Worm (Caenorhabditis elegans) whole organism, L4 larva: ENCODE results near the gene xbx-5.
A peak's percentile ranks its signal among the peaks of the same experiment; 100 is the strongest.

Experiments
- F37D6.2 ChIP-seq: sonication (generic microtip); optimal IDR thresholded peaks from 2 replicates; lab custom pipeline; 2016; ENCODE audit warnings: mild to moderate bottlenecking, missing genetic modification characterization, missing compliant biosample characterization
- Y5F2A.4 ChIP-seq: fragments of 200-800 bp; sonication (Bioruptor generic); optimal IDR thresholded peaks from 2 replicates; lab custom pipeline; 2018; ENCODE audit warnings: mild to moderate bottlenecking, missing genetic modification characterization, missing compliant biosample characterization
- Y75B8A.6 ChIP-seq: fragments of 200-800 bp; sonication (Bioruptor generic); IDR thresholded peaks from 2 replicates; pipeline ENCODE4 v1.3.6; 2022; ENCODE audit warnings: missing genetic modification reagents, missing genetic modification characterization, missing compliant biosample characterization
- ZK337.2 ChIP-seq: fragments of 200-800 bp; sonication (Bioruptor generic); IDR thresholded peaks from 2 replicates; pipeline ENCODE4 v1.3.6; 2022; ENCODE audit warnings: missing genetic modification reagents, missing genetic modification characterization, missing compliant biosample characterization
- ZK546.5 ChIP-seq, 2 experiments: sonication (generic microtip); optimal IDR thresholded peaks; 2 replicates each; lab custom pipeline; 2017; ENCODE audit warnings: missing biosample characterization in 2 of 2, missing genetic modification characterization in 2 of 2
- aly-2 ChIP-seq: sonication (generic microtip); optimal IDR thresholded peaks from 2 replicates; lab custom pipeline; 2018; ENCODE audit warnings: missing biosample characterization, missing genetic modification characterization
- ama-1 ChIP-seq: fragments of 150-350 bp; optimal IDR thresholded peaks from 2 replicates; lab custom pipeline; 2014; ENCODE audit warnings: inconsistent platforms, mixed read lengths
- attf-4 ChIP-seq: sonication (generic microtip); optimal IDR thresholded peaks from 3 replicates; lab custom pipeline; 2017; ENCODE audit warnings: missing biosample characterization, missing genetic modification characterization
- ceh-20 ChIP-seq: fragments of 200-800 bp; sonication (Bioruptor generic); IDR thresholded peaks from 2 replicates; pipeline ENCODE4 v1.3.6; 2022; ENCODE audit warnings: missing genetic modification reagents, missing genetic modification characterization, missing compliant biosample characterization
- ceh-28 ChIP-seq: fragments of 150-350 bp; optimal IDR thresholded peaks from 2 replicates; lab custom pipeline; 2014; ENCODE audit warnings: missing biosample characterization, missing genetic modification reagents, missing genetic modification characterization
- ceh-44 ChIP-seq: fragments of 200-800 bp; sonication (Bioruptor generic); IDR thresholded peaks from 2 replicates; pipeline ENCODE4 v1.3.6; 2022; ENCODE audit warnings: missing genetic modification reagents, missing genetic modification characterization, missing compliant biosample characterization
- daf-12 ChIP-seq: fragments of 150-350 bp; optimal IDR thresholded peaks from 2 replicates; lab custom pipeline; 2014; ENCODE audit warnings: missing biosample characterization, missing genetic modification reagents, missing genetic modification characterization
- dmd-9 ChIP-seq: fragments of 200-800 bp; sonication (Bioruptor generic); IDR thresholded peaks from 2 replicates; pipeline ENCODE4 v1.3.6; 2022; ENCODE audit warnings: missing genetic modification reagents, missing genetic modification characterization, missing compliant biosample characterization
- dpl-1 ChIP-seq: fragments of 150-350 bp; optimal IDR thresholded peaks from 2 replicates; lab custom pipeline; 2014; ENCODE audit warnings: missing biosample characterization, missing genetic modification reagents, missing genetic modification characterization
- dve-1 ChIP-seq: sonication (generic microtip); optimal IDR thresholded peaks from 2 replicates; lab custom pipeline; 2017; ENCODE audit warnings: antibody characterized with exemption, mild to moderate bottlenecking, missing genetic modification characterization, missing compliant biosample characterization; ENCODE audit not compliant: insufficient read depth
- egl-27 ChIP-seq: sonication (generic microtip); optimal IDR thresholded peaks from 3 replicates; lab custom pipeline; 2017; ENCODE audit warnings: missing biosample characterization, missing genetic modification reagents, missing genetic modification characterization
- fos-1 ChIP-seq: fragments of 150-350 bp; optimal IDR thresholded peaks from 2 replicates; lab custom pipeline; 2014; ENCODE audit warnings: missing biosample characterization, missing genetic modification characterization
- gei-8 ChIP-seq: fragments of 200-800 bp; sonication (Bioruptor generic); optimal IDR thresholded peaks from 2 replicates; lab custom pipeline; 2018; ENCODE audit warnings: mild to moderate bottlenecking, missing genetic modification characterization, missing compliant biosample characterization
- hif-1 ChIP-seq, 2 experiments: sonication (generic microtip); optimal IDR thresholded peaks; 2 replicates each; lab custom pipeline; 2016 to 2017; ENCODE audit warnings: missing compliant biosample characterization in 2 of 2, missing genetic modification characterization in 2 of 2, missing genetic modification reagents in 2 of 2, missing genotype in 2 of 2, mild to moderate bottlenecking in 1 of 2
- hlh-11 ChIP-seq: fragments of 200-800 bp; sonication (Bioruptor generic); optimal IDR thresholded peaks from 2 replicates; lab custom pipeline; 2018; ENCODE audit warnings: mild to moderate bottlenecking, missing genetic modification characterization, missing compliant biosample characterization
- jun-1 ChIP-seq: fragments of 150-350 bp; optimal IDR thresholded peaks from 2 replicates; lab custom pipeline; 2014; ENCODE audit warnings: missing biosample characterization, missing genetic modification reagents, missing genetic modification characterization
- lim-7 ChIP-seq: fragments of 200-800 bp; sonication (Bioruptor generic); IDR thresholded peaks from 2 replicates; pipeline ENCODE4 v1.3.6; 2022; ENCODE audit warnings: missing genetic modification characterization, missing compliant biosample characterization
- lin-1 ChIP-seq: fragments of 200-800 bp; sonication (Bioruptor generic); IDR thresholded peaks from 2 replicates; pipeline ENCODE4 v1.3.6; 2022; ENCODE audit warnings: missing genetic modification reagents, missing genetic modification characterization, missing compliant biosample characterization
- lin-38 ChIP-seq: fragments of 200-800 bp; sonication (Bioruptor generic); IDR thresholded peaks from 2 replicates; pipeline ENCODE4 v1.3.6; 2022; ENCODE audit warnings: missing genetic modification reagents, missing genetic modification characterization, missing compliant biosample characterization
- lin-39 ChIP-seq: fragments of 150-350 bp; optimal IDR thresholded peaks from 2 replicates; lab custom pipeline; 2014; ENCODE audit warnings: missing biosample characterization, missing genetic modification reagents, missing genetic modification characterization
- lir-3 ChIP-seq: sonication (generic microtip); optimal IDR thresholded peaks from 2 replicates; lab custom pipeline; 2016; ENCODE audit warnings: mild to moderate bottlenecking, missing genetic modification characterization, missing compliant biosample characterization
- madf-5 ChIP-seq, 2 experiments: fragments of 200-800 bp; sonication (Bioruptor generic); IDR thresholded peaks; 2 replicates each; pipeline ENCODE4 v1.3.6; 2022; ENCODE audit warnings: missing compliant biosample characterization in 2 of 2, missing genetic modification characterization in 2 of 2
- mdl-1 ChIP-seq, 2 experiments: fragments of 150-350 bp in 1 of 2; sonication (generic microtip) in 1 of 2; optimal IDR thresholded peaks; 2 replicates each; lab custom pipeline; 2014 to 2017; ENCODE audit warnings: missing biosample characterization in 2 of 2, missing genetic modification characterization in 2 of 2
- mep-1 ChIP-seq: fragments of 150-350 bp; sonication (generic microtip); optimal IDR thresholded peaks from 3 replicates; lab custom pipeline; 2014; ENCODE audit warnings: missing biosample characterization, missing genetic modification characterization
- nhr-237 ChIP-seq: sonication (generic microtip); optimal IDR thresholded peaks from 2 replicates; lab custom pipeline; 2017; ENCODE audit warnings: missing biosample characterization, missing genetic modification characterization
- nhr-41 ChIP-seq: fragments of 200-800 bp; sonication (Bioruptor generic); IDR thresholded peaks from 2 replicates; pipeline ENCODE4 v1.3.6; 2022; ENCODE audit warnings: missing genetic modification reagents, missing genetic modification characterization, missing compliant biosample characterization
- nhr-48 ChIP-seq: sonication (generic microtip); optimal IDR thresholded peaks from 2 replicates; lab custom pipeline; 2016; ENCODE audit warnings: mild to moderate bottlenecking, missing genetic modification characterization, missing compliant biosample characterization
- saeg-2 ChIP-seq: fragments of 200-800 bp; sonication (Bioruptor generic); IDR thresholded peaks from 2 replicates; pipeline ENCODE4 v1.3.6; 2022; ENCODE audit warnings: missing genetic modification reagents, missing genetic modification characterization, missing compliant biosample characterization
- set-16 ChIP-seq: fragments of 200-800 bp; sonication (Bioruptor generic); IDR thresholded peaks from 2 replicates; pipeline ENCODE4 v1.3.6; 2022; ENCODE audit warnings: missing genetic modification reagents, missing genetic modification characterization, missing compliant biosample characterization
- spr-1 ChIP-seq: sonication (generic microtip); optimal IDR thresholded peaks from 2 replicates; lab custom pipeline; 2016; ENCODE audit warnings: mild to moderate bottlenecking, missing genetic modification characterization, missing compliant biosample characterization
- tra-1 ChIP-seq: fragments of 200-800 bp; sonication (Bioruptor generic); IDR thresholded peaks from 2 replicates; pipeline ENCODE4 v1.3.6; 2022; ENCODE audit warnings: missing genetic modification reagents, missing genetic modification characterization, missing compliant biosample characterization
- unc-62 ChIP-seq, 3 experiments: fragments of 150-350 bp in 1 of 3; sonication (generic microtip); optimal IDR thresholded peaks in 2 of 3; peaks in 1 of 3; 1 replicate in 1 of 3; 2 replicates in 2 of 3; lab custom pipeline; 2014 to 2017; ENCODE audit warnings: missing biosample characterization in 3 of 3, missing genetic modification characterization in 3 of 3, missing genetic modification reagents in 3 of 3, missing genotype in 1 of 3
- vab-7 ChIP-seq: fragments of 200-800 bp; sonication (Bioruptor generic); IDR thresholded peaks from 2 replicates; pipeline ENCODE4 v1.3.6; 2022; ENCODE audit warnings: missing genetic modification reagents, missing genetic modification characterization, missing compliant biosample characterization
- zag-1 ChIP-seq: fragments of 150-350 bp; optimal IDR thresholded peaks from 2 replicates; lab custom pipeline; 2014; ENCODE audit warnings: missing biosample characterization, missing genetic modification characterization
- zip-11 ChIP-seq: fragments of 200-800 bp; sonication (Bioruptor generic); IDR thresholded peaks from 2 replicates; pipeline ENCODE4 v1.3.6; 2022; ENCODE audit warnings: missing genetic modification characterization, missing compliant biosample characterization
- zip-2 ChIP-seq: fragments of 150-350 bp; optimal IDR thresholded peaks from 2 replicates; lab custom pipeline; 2014; ENCODE audit warnings: missing biosample characterization, missing genetic modification characterization
- ztf-11 ChIP-seq: fragments of 150-350 bp; optimal IDR thresholded peaks from 2 replicates; lab custom pipeline; 2014; ENCODE audit warnings: missing biosample characterization, missing genetic modification characterization
- ztf-7 ChIP-seq: fragments of 150-350 bp; optimal IDR thresholded peaks from 2 replicates; lab custom pipeline; 2014; ENCODE audit warnings: missing biosample characterization, missing genetic modification characterization

The xbx-5 gene

ce11 chrIII:3786427-3786935 is 17.8 kb downstream of the xbx-5 start, which contains the start of gene acy-3 (continued):
- TF ChIP-seq zip-11 (GFP tag; lab: Robert Waterston, UW) (no peak), dmd-9 (GFP tag; lab: Robert Waterston, UW) (no peak), mdl-1 (tag; optimal IDR thresholded peaks at IDR 0.05; lab: Kevin White, UChicago) (peak; percentile 78), ama-1 (no peak), mep-1 (tag; lab: Kevin White, UChicago) (peak; percentile 55), zip-2 (tag; lab: Kevin White, UChicago) (no peak), hlh-11 (tag; lab: Kevin White, UChicago) (peak; percentile 92), ceh-28 (no peak), attf-4 (no peak), egl-27 (no peak), aly-2 (tag; lab: Kevin White, UChicago) (no peak), ceh-20 (GFP tag; lab: Robert Waterston, UW) (0 out of 2 replicates have a peak, but pooled peaks have one; percentile 53), zag-1 (tag; lab: Kevin White, UChicago) (no peak), set-16 (peak; percentile 42), fos-1 (tag; lab: Kevin White, UChicago) (no peak), nhr-237 (tag; lab: Kevin White, UChicago) (no peak), vab-7 (GFP tag; lab: Robert Waterston, UW) (no peak), ztf-11 (tag; lab: Kevin White, UChicago) (no peak), unc-62 (GFP tag; optimal IDR thresholded peaks at IDR 0.05 in 1 of 2; lab: Kevin White, UChicago) (no peak), unc-62 (tag; optimal IDR thresholded peaks at IDR 0.05; lab: Kevin White, UChicago) (no peak), lir-3 (tag; lab: Kevin White, UChicago) (no peak), madf-5 (GFP tag; IDR thresholded peaks at IDR 0.05; lab: Robert Waterston, UW) (no peak), lin-1 (GFP tag; lab: Robert Waterston, UW) (peak; percentile 30; the same call in 1 of the 2 replicates), F37D6.2 (tag; lab: Kevin White, UChicago) (no peak), Y5F2A.4 (no peak), spr-1 (peak; percentile 6), ZK337.2 (GFP tag; lab: Robert Waterston, UW) (no peak), nhr-48 (tag; lab: Kevin White, UChicago) (peak; percentile 49), hif-1 (tag; optimal IDR thresholded peaks at IDR 0.05; lab: Kevin White, UChicago) (peak in 1 of 2 experiments; percentile 26), ztf-7 (tag; lab: Kevin White, UChicago) (peak; percentile 38), lin-38 (no peak), ceh-44 (GFP tag; lab: Robert Waterston, UW) (no peak), lim-7 (GFP tag; lab: Robert Waterston, UW) (no peak), dve-1 (peak; percentile 67), tra-1 (GFP tag; lab: Robert Waterston, UW) (no peak), Y75B8A.6 (no peak), daf-12 (tag; lab: Kevin White, UChicago) (no peak), ZK546.5 (tag; optimal IDR thresholded peaks at IDR 0.05; lab: Kevin White, UChicago) (no peak), dpl-1 (GFP tag; lab: Kevin White, UChicago) (peak; percentile 27), jun-1 (tag; lab: Kevin White, UChicago) (no peak), gei-8 (GFP tag; lab: Kevin White, UChicago) (no peak), nhr-41 (peak; percentile 47; the same call in 1 of the 2 replicates), saeg-2 (GFP tag; lab: Robert Waterston, UW) (no peak), lin-39 (tag; lab: Kevin White, UChicago) (no peak)
